Worm (Caenorhabditis elegans): ENCODE measurements around the gene T05A8.3.

The T05A8.3 gene

ce11 chrII:2710919-2711318 lies 6.3 kb downstream of the T05A8.3 start, which contains the start of gene T05A8.2:
Gene T05A8.2, minus strand, starts transcription at chrII:2711019.
- TF ChIP-seq snpc-4 (tag; optimal IDR thresholded peaks at IDR 0.05): no peak
- TF ChIP-seq blmp-1 (tag; optimal IDR thresholded peaks at IDR 0.05): no peak
- no peak for TF ChIP-seq ham-2 (GFP tag; optimal IDR thresholded peaks at IDR 0.05)
- no peak for TF ChIP-seq zip-8 (tag; optimal IDR thresholded peaks at IDR 0.05)
- no peak for TF ChIP-seq ceh-39 (tag; optimal IDR thresholded peaks at IDR 0.05)
- TF ChIP-seq nhr-237 (tag; optimal IDR thresholded peaks at IDR 0.05): no peak
- TF ChIP-seq flh-1 (GFP tag; optimal IDR thresholded peaks at IDR 0.05): no peak
- TF ChIP-seq ceh-83 (GFP tag; optimal IDR thresholded peaks at IDR 0.05): no peak
- TF ChIP-seq elt-1 (tag; optimal IDR thresholded peaks at IDR 0.05; ENCODE audit: borderline replicate concordance, insufficient read depth): no peak
- no peak for TF ChIP-seq mep-1 (tag; optimal IDR thresholded peaks at IDR 0.05)
- TF ChIP-seq lsy-2 (tag; optimal IDR thresholded peaks at IDR 0.05): no peak
- no peak for TF ChIP-seq lin-13 (tag; optimal IDR thresholded peaks at IDR 0.05)
- no peak for TF ChIP-seq elt-3 (tag; optimal IDR thresholded peaks at IDR 0.05)
- TF ChIP-seq drap-1 (GFP tag; optimal IDR thresholded peaks at IDR 0.05): no peak
- TF ChIP-seq unc-62 (GFP tag; optimal IDR thresholded peaks at IDR 0.05): no peak
- no peak for TF ChIP-seq ces-1 (GFP tag; optimal IDR thresholded peaks at IDR 0.05)
- TF ChIP-seq hlh-1 (tag; optimal IDR thresholded peaks at IDR 0.05): no peak
- no peak for TF ChIP-seq mls-2 (tag; optimal IDR thresholded peaks at IDR 0.05)

ce11 chrII:2709942-2710341 lies 7.3 kb downstream of the T05A8.3 start, which contains the start of gene T05A8.1:
Gene T05A8.1, minus strand, starts transcription at chrII:2710042.
- TF ChIP-seq ceh-43 (GFP tag; optimal IDR thresholded peaks at IDR 0.05) (no peak), unc-62 (GFP tag; optimal IDR thresholded peaks at IDR 0.05) (no peak), blmp-1 (tag; optimal IDR thresholded peaks at IDR 0.05) (no peak), ztf-11 (tag; optimal IDR thresholded peaks at IDR 0.05) (no peak), nhr-76 (tag; optimal IDR thresholded peaks at IDR 0.05) (no peak), nhr-28 (tag; optimal IDR thresholded peaks at IDR 0.05) (no peak), pha-4 (tag; optimal IDR thresholded peaks at IDR 0.05) (no peak), sptf-1 (tag; optimal IDR thresholded peaks at IDR 0.05) (no peak), elt-3 (tag; optimal IDR thresholded peaks at IDR 0.05) (no peak), elt-1 (tag; optimal IDR thresholded peaks at IDR 0.05; ENCODE audit: borderline replicate concordance, insufficient read depth) (no peak), lin-32 (GFP tag; optimal IDR thresholded peaks at IDR 0.05) (no peak), M03D4.4 (tag; optimal IDR thresholded peaks at IDR 0.05) (no peak), cnd-1 (tag; optimal IDR thresholded peaks at IDR 0.05) (no peak), drap-1 (GFP tag; optimal IDR thresholded peaks at IDR 0.05) (no peak), bed-3 (GFP tag; optimal IDR thresholded peaks at IDR 0.05) (no peak), ham-2 (GFP tag; optimal IDR thresholded peaks at IDR 0.05) (no peak)

ce11 chrII:2707872-2708271 lies 9.4 kb downstream of the T05A8.3 start, which contains the start of gene Y47G7B.2:
Gene Y47G7B.2, minus strand, starts transcription at chrII:2708014.
- no peak for TF ChIP-seq sptf-1 (tag; optimal IDR thresholded peaks at IDR 0.05)
- TF ChIP-seq unc-120 (tag; optimal IDR thresholded peaks at IDR 0.05; ENCODE audit: poor library complexity, severe bottlenecking): no peak
- TF ChIP-seq nhr-12 (tag; optimal IDR thresholded peaks at IDR 0.05): no peak
- TF ChIP-seq ceh-43 (GFP tag; optimal IDR thresholded peaks at IDR 0.05): no peak
- TF ChIP-seq nhr-2 (tag; optimal IDR thresholded peaks at IDR 0.05): no peak
- TF ChIP-seq unc-39 (tag; optimal IDR thresholded peaks at IDR 0.05): no peak
- no peak for TF ChIP-seq tbx-8 (GFP tag; optimal IDR thresholded peaks at IDR 0.05)
- TF ChIP-seq ham-2 (GFP tag; optimal IDR thresholded peaks at IDR 0.05): no peak
- no peak for TF ChIP-seq nhr-237 (tag; optimal IDR thresholded peaks at IDR 0.05)
- TF ChIP-seq elt-1 (tag; optimal IDR thresholded peaks at IDR 0.05; ENCODE audit: borderline replicate concordance, insufficient read depth): no peak
- TF ChIP-seq hlh-1 (tag; optimal IDR thresholded peaks at IDR 0.05): no peak

ce11 chrII:2705200-2705599 lies 12.0 kb downstream of the T05A8.3 start, which contains the start of gene srh-128:
Gene srh-128, minus strand, starts transcription at chrII:2705300.
- TF ChIP-seq lsy-2 (tag; optimal IDR thresholded peaks at IDR 0.05): no peak
- no peak for TF ChIP-seq blmp-1 (tag; optimal IDR thresholded peaks at IDR 0.05)

ce11 chrII:2702757-2703156 lies 14.5 kb downstream of the T05A8.3 start, which contains the start of gene sri-60:
Gene sri-60, minus strand, starts transcription at chrII:2702857.
- no peak for TF ChIP-seq lsy-2 (tag; optimal IDR thresholded peaks at IDR 0.05)
- TF ChIP-seq nhr-76 (tag; optimal IDR thresholded peaks at IDR 0.05): no peak
- no peak for TF ChIP-seq lin-13 (tag; optimal IDR thresholded peaks at IDR 0.05)
- TF ChIP-seq mls-2 (tag; optimal IDR thresholded peaks at IDR 0.05): no peak
- TF ChIP-seq nhr-2 (tag; optimal IDR thresholded peaks at IDR 0.05): no peak
- no peak for TF ChIP-seq flh-1 (GFP tag; optimal IDR thresholded peaks at IDR 0.05)
- no peak for TF ChIP-seq pha-4 (tag; optimal IDR thresholded peaks at IDR 0.05)
- TF ChIP-seq elt-1 (tag; optimal IDR thresholded peaks at IDR 0.05; ENCODE audit: borderline replicate concordance, insufficient read depth): no peak
- TF ChIP-seq unc-39 (tag; optimal IDR thresholded peaks at IDR 0.05): no peak
- no peak for TF ChIP-seq cnd-1 (tag; optimal IDR thresholded peaks at IDR 0.05)
- TF ChIP-seq lin-32 (GFP tag; optimal IDR thresholded peaks at IDR 0.05): no peak
- TF ChIP-seq ceh-39 (tag; optimal IDR thresholded peaks at IDR 0.05): no peak
